Fruit fly (Drosophila melanogaster) whole organism, wandering third instar larva: ENCODE results near the gene CG14434.
A peak's percentile ranks its signal among the peaks of the same experiment; 100 is the strongest.

ENCODE experiments used
- Abd-B ChIP-seq: fragments of >200 bp; optimal IDR thresholded peaks from 2 replicates; lab custom pipeline; 2017; ENCODE audit warnings: missing biosample characterization, missing genetic modification characterization
- CG32264 ChIP-seq: fragments of 200-800 bp; sonication (Bioruptor generic); optimal IDR thresholded peaks from 2 replicates; lab custom pipeline; 2016; ENCODE audit warnings: missing biosample characterization, missing genetic modification characterization
- CG9705 ChIP-seq: fragments of 200-800 bp; sonication (Bioruptor generic); optimal IDR thresholded peaks from 2 replicates; lab custom pipeline; 2018; ENCODE audit warnings: missing biosample characterization, mild to moderate bottlenecking, missing genetic modification characterization
- CrebA ChIP-seq: fragments of 200-800 bp; sonication (Bioruptor generic); optimal IDR thresholded peaks from 2 replicates; lab custom pipeline; 2016; ENCODE audit warnings: missing biosample characterization, mild to moderate bottlenecking, missing genetic modification characterization, borderline replicate concordance
- Dfd ChIP-seq: fragments of >200 bp; optimal IDR thresholded peaks from 2 replicates; lab custom pipeline; 2017; ENCODE audit warnings: missing biosample characterization, missing genetic modification characterization
- Dif ChIP-seq: fragments of 200-275, 200-300 bp; sonication (Bioruptor generic); optimal IDR thresholded peaks from 2 replicates; lab custom pipeline; 2018; ENCODE audit warnings: missing biosample characterization, missing genetic modification characterization; ENCODE audit not compliant: partially characterized antibody
- GATAd ChIP-seq: sonication (Bioruptor generic); optimal IDR thresholded peaks from 2 replicates; lab custom pipeline; 2016; ENCODE audit warnings: missing biosample characterization, missing genetic modification characterization
- HLH106 ChIP-seq: fragments of 200-800 bp; optimal IDR thresholded peaks from 3 replicates; lab custom pipeline; 2019; ENCODE audit warnings: missing biosample characterization, mild to moderate bottlenecking, missing genetic modification characterization, moderate library complexity
- Hnf4 ChIP-seq: fragments of 200-800 bp; sonication (Bioruptor generic); optimal IDR thresholded peaks from 2 replicates; lab custom pipeline; 2016; ENCODE audit warnings: missing biosample characterization, mild to moderate bottlenecking, missing genetic modification characterization
- Hr78 ChIP-seq: fragments of >200 bp; optimal IDR thresholded peaks from 2 replicates; lab custom pipeline; 2017; ENCODE audit warnings: missing biosample characterization, missing genetic modification characterization
- Hr83 ChIP-seq: fragments of 200-300 bp; sonication (Bioruptor generic); optimal IDR thresholded peaks from 2 replicates; lab custom pipeline; 2016; ENCODE audit warnings: missing biosample characterization, mild to moderate bottlenecking, missing genetic modification characterization, moderate library complexity; ENCODE audit not compliant: poor library complexity, severe bottlenecking
- Jra ChIP-seq: sonication (Bioruptor generic); optimal IDR thresholded peaks from 2 replicates; lab custom pipeline; 2016; ENCODE audit warnings: missing biosample characterization, missing genetic modification characterization
- Mio ChIP-seq: sonication (Bioruptor generic); optimal IDR thresholded peaks from 2 replicates; lab custom pipeline; 2016; ENCODE audit warnings: missing biosample characterization, missing genetic modification characterization
- Myc ChIP-seq: fragments of >200 bp; optimal IDR thresholded peaks from 2 replicates; lab custom pipeline; 2017
- N ChIP-seq: fragments of >200 bp; optimal IDR thresholded peaks from 2 replicates; lab custom pipeline; 2018; ENCODE audit warnings: missing biosample characterization, missing external identifiers, missing genetic modification characterization
- OdsH ChIP-seq: fragments of 200-800 bp; sonication (Bioruptor generic); optimal IDR thresholded peaks from 2 replicates; lab custom pipeline; 2016; ENCODE audit warnings: missing biosample characterization, mild to moderate bottlenecking, missing genetic modification characterization
- Rel ChIP-seq, 2 experiments: fragments of 200-800 bp; sonication (Bioruptor generic) in 1 of 2; optimal IDR thresholded peaks; 2 replicates in 1 of 2; 3 replicates in 1 of 2; lab custom pipeline; 2016 to 2019; ENCODE audit warnings: mild to moderate bottlenecking in 2 of 2, missing biosample characterization in 2 of 2, missing genetic modification characterization in 2 of 2, moderate library complexity in 1 of 2
- Sp1 ChIP-seq: fragments of 200-800 bp; sonication (Bioruptor generic); optimal IDR thresholded peaks from 3 replicates; lab custom pipeline; 2019; ENCODE audit warnings: missing biosample characterization, mild to moderate bottlenecking, missing genetic modification characterization, moderate library complexity
- Vsx2 ChIP-seq: fragments of 200-300, 225-300 bp; sonication (Bioruptor generic); optimal IDR thresholded peaks from 2 replicates; lab custom pipeline; 2018; ENCODE audit warnings: missing biosample characterization, missing genetic modification characterization; ENCODE audit not compliant: partially characterized antibody
- br ChIP-seq: fragments of 200-800 bp; sonication (Bioruptor generic); optimal IDR thresholded peaks from 2 replicates; lab custom pipeline; 2016; ENCODE audit warnings: missing biosample characterization, missing genetic modification characterization
- brk ChIP-seq: fragments of 200-800 bp; sonication (Bioruptor generic); optimal IDR thresholded peaks from 2 replicates; lab custom pipeline; 2016; ENCODE audit warnings: missing biosample characterization, mild to moderate bottlenecking, missing genetic modification characterization
- dl ChIP-seq, 2 experiments: fragments of 175-275, 200-275 bp in 1 of 2; fragments of 200-275 bp in 1 of 2; sonication (Bioruptor generic); optimal IDR thresholded peaks; lab custom pipeline; 2018; ENCODE audit warnings: mild to moderate bottlenecking in 2 of 2, missing biosample characterization in 2 of 2, missing genetic modification characterization in 2 of 2, moderate library complexity in 2 of 2; ENCODE audit not compliant: partially characterized antibody in 2 of 2, insufficient read depth in 1 of 2
- dmrt93B ChIP-seq: fragments of 200-800 bp; sonication (Bioruptor generic); optimal IDR thresholded peaks from 2 replicates; lab custom pipeline; 2018; ENCODE audit warnings: missing biosample characterization, mild to moderate bottlenecking, missing genetic modification characterization
- dsf ChIP-seq: sonication (Bioruptor generic); optimal IDR thresholded peaks from 2 replicates; lab custom pipeline; 2016; ENCODE audit warnings: missing biosample characterization, missing genetic modification characterization, borderline replicate concordance
- ey ChIP-seq: fragments of 200-800 bp; sonication (Bioruptor generic); optimal IDR thresholded peaks from 2 replicates; lab custom pipeline; 2016; ENCODE audit warnings: missing biosample characterization, missing genetic modification characterization
- foxo ChIP-seq, 2 experiments: fragments of 200-800 bp; sonication (Bioruptor generic); optimal IDR thresholded peaks; 2 replicates in 1 of 2; 3 replicates in 1 of 2; lab custom pipeline; 2016 to 2017; ENCODE audit warnings: missing biosample characterization in 2 of 2, missing genetic modification characterization in 2 of 2
- fru ChIP-seq: fragments of 200-800 bp; sonication (Bioruptor generic); optimal IDR thresholded peaks from 3 replicates; lab custom pipeline; 2016; ENCODE audit warnings: missing biosample characterization, mild to moderate bottlenecking, missing genetic modification characterization
- h ChIP-seq: fragments of 200-800 bp; sonication (Bioruptor generic); optimal IDR thresholded peaks from 3 replicates; lab custom pipeline; 2016; ENCODE audit warnings: missing biosample characterization, mild to moderate bottlenecking, missing genetic modification characterization
- jim ChIP-seq: fragments of 175-275, 200-325 bp; sonication (Bioruptor generic); optimal IDR thresholded peaks from 2 replicates; lab custom pipeline; 2016; ENCODE audit warnings: missing biosample characterization, mild to moderate bottlenecking, missing genetic modification characterization
- lola ChIP-seq: fragments of >200 bp; optimal IDR thresholded peaks from 2 replicates; lab custom pipeline; 2017; ENCODE audit warnings: missing biosample characterization, missing genetic modification characterization
- pan ChIP-seq: fragments of >200 bp; optimal IDR thresholded peaks from 2 replicates; lab custom pipeline; 2017
- psq ChIP-seq: fragments of 200-800 bp; sonication (Bioruptor generic); optimal IDR thresholded peaks from 3 replicates; lab custom pipeline; 2017; ENCODE audit warnings: missing biosample characterization, mild to moderate bottlenecking, missing genetic modification characterization, moderate library complexity
- rgr ChIP-seq: fragments of 200-800 bp; sonication (Bioruptor generic); optimal IDR thresholded peaks from 3 replicates; lab custom pipeline; 2016; ENCODE audit warnings: missing biosample characterization, mild to moderate bottlenecking, missing genetic modification characterization
- sage ChIP-seq: fragments of 200-800 bp; sonication (Bioruptor generic); optimal IDR thresholded peaks from 2 replicates; lab custom pipeline; 2016; ENCODE audit warnings: missing biosample characterization, mild to moderate bottlenecking, missing genetic modification characterization
- sv ChIP-seq: fragments of 200-800 bp; sonication (Bioruptor generic); optimal IDR thresholded peaks from 3 replicates; lab custom pipeline; 2016; ENCODE audit warnings: missing biosample characterization, missing genetic modification characterization
- tai ChIP-seq: sonication (Bioruptor generic); optimal IDR thresholded peaks from 2 replicates; lab custom pipeline; 2016; ENCODE audit warnings: missing biosample characterization, missing genetic modification characterization
- usp ChIP-seq: fragments of >200 bp; optimal IDR thresholded peaks from 2 replicates; lab custom pipeline; 2017; ENCODE audit warnings: missing biosample characterization, missing genetic modification characterization
- woc ChIP-seq: sonication (Bioruptor generic); optimal IDR thresholded peaks from 2 replicates; lab custom pipeline; 2016; ENCODE audit warnings: missing biosample characterization, mild to moderate bottlenecking, missing genetic modification characterization

Gene CG14434

dm6 chrX:6803880-6804484 lies 63.0 kb downstream of the CG14434 start:
- TF ChIP-seq N (GFP tag; lab: Kevin White, UChicago) (no peak), Sp1 (GFP tag; lab: Kevin White, UChicago) (no peak), GATAd (GFP tag; lab: Kevin White, UChicago) (no peak), dmrt93B (GFP tag; lab: Kevin White, UChicago) (no peak), usp (GFP tag; lab: Kevin White, UChicago) (no peak)

dm6 chrX:6803312-6803794 lies 63.6 kb downstream of the CG14434 start, which contains the start of the genes C3G and pod1:
Gene C3G (minus strand): TSS chrX:6803593.
Gene pod1 (plus strand): TSS chrX:6803684.
- no peak for TF ChIP-seq usp (GFP tag; lab: Kevin White, UChicago)
- peak; percentile 55 for TF ChIP-seq brk (GFP tag; lab: Kevin White, UChicago)
- TF ChIP-seq Dfd (GFP tag; lab: Kevin White, UChicago) = no peak
- no peak for TF ChIP-seq dmrt93B (GFP tag; lab: Kevin White, UChicago)
- no peak for TF ChIP-seq Abd-B (GFP tag; lab: Kevin White, UChicago)
- TF ChIP-seq Dif (GFP tag; lab: Kevin White, UChicago) = no peak
- peak; percentile 13 for TF ChIP-seq rgr (GFP tag; lab: Kevin White, UChicago)
- peak; percentile 11 for TF ChIP-seq woc (GFP tag; lab: Kevin White, UChicago)
- TF ChIP-seq tai (GFP tag; lab: Kevin White, UChicago) = no peak
- TF ChIP-seq Rel (GFP tag; optimal IDR thresholded peaks at IDR 0.05; lab: Kevin White, UChicago) = peak; percentile 42
- TF ChIP-seq Rel (tag; optimal IDR thresholded peaks at IDR 0.05; lab: Kevin White, UChicago) = peak; percentile 36
- peak; percentile 44 for TF ChIP-seq fru (GFP tag; lab: Kevin White, UChicago)
- TF ChIP-seq dsf (GFP tag; lab: Kevin White, UChicago) = peak; percentile 59
- TF ChIP-seq Jra (GFP tag; lab: Kevin White, UChicago) = peak; percentile 72
- TF ChIP-seq CrebA (GFP tag; lab: Kevin White, UChicago) = no peak
- TF ChIP-seq Sp1 (GFP tag; lab: Kevin White, UChicago) = peak; percentile 11
- TF ChIP-seq GATAd (GFP tag; lab: Kevin White, UChicago) = no peak
- TF ChIP-seq N (GFP tag; lab: Kevin White, UChicago) = peak; percentile 57
- peak; percentile 3 for TF ChIP-seq CG9705 (GFP tag; lab: Kevin White, UChicago)
- peak; percentile 46 for TF ChIP-seq br (GFP tag; lab: Kevin White, UChicago)
- no peak for TF ChIP-seq Mio (GFP tag; lab: Kevin White, UChicago)
- TF ChIP-seq Vsx2 = no peak
- TF ChIP-seq jim = no peak
- TF ChIP-seq h (GFP tag; lab: Kevin White, UChicago) = peak; percentile 62
- TF ChIP-seq Hr83 (GFP tag; lab: Kevin White, UChicago) = peak; percentile 79
- peak; percentile 71 for TF ChIP-seq Hnf4 (GFP tag; lab: Kevin White, UChicago)
- TF ChIP-seq sv (GFP tag; lab: Kevin White, UChicago) = peak; percentile 32
- TF ChIP-seq dl (GFP tag; optimal IDR thresholded peaks at IDR 0.05; lab: Kevin White, UChicago; ENCODE audit: insufficient read depth in 1 of 2, partially characterized antibody in 2 of 2) = no peak
- no peak for TF ChIP-seq CG32264 (GFP tag; lab: Kevin White, UChicago)
- no peak for TF ChIP-seq pan (lab: Kevin White, UChicago)
- TF ChIP-seq foxo (GFP tag; optimal IDR thresholded peaks at IDR 0.05; lab: Kevin White, UChicago) = peak in 1 of 2 experiments; percentile 57
- TF ChIP-seq ey (GFP tag; lab: Kevin White, UChicago) = peak; percentile 2
- TF ChIP-seq HLH106 (tag; lab: Kevin White, UChicago) = no peak
- no peak for TF ChIP-seq Myc (lab: Kevin White, UChicago)
- peak; percentile 29 for TF ChIP-seq sage
- TF ChIP-seq Hr78 (GFP tag; lab: Kevin White, UChicago) = no peak
- TF ChIP-seq OdsH (GFP tag; lab: Kevin White, UChicago) = no peak
- no peak for TF ChIP-seq lola (GFP tag; lab: Kevin White, UChicago)
- no peak for TF ChIP-seq psq (GFP tag; lab: Kevin White, UChicago)
- TF ChIP-seq, all 38 proteins: peak for 18
